Fruit fly (Drosophila melanogaster) whole organism, larva: ENCODE measurements around the gene Prosbeta4.

Source experiments
- noc ChIP-seq: fragments of 200-800 bp; sonication (Bioruptor generic); optimal IDR thresholded peaks from 3 replicates; lab custom pipeline; 2019; ENCODE audit warnings: missing biosample characterization, mild to moderate bottlenecking, missing genetic modification characterization, moderate library complexity

Prosbeta4 gene

DNA sequence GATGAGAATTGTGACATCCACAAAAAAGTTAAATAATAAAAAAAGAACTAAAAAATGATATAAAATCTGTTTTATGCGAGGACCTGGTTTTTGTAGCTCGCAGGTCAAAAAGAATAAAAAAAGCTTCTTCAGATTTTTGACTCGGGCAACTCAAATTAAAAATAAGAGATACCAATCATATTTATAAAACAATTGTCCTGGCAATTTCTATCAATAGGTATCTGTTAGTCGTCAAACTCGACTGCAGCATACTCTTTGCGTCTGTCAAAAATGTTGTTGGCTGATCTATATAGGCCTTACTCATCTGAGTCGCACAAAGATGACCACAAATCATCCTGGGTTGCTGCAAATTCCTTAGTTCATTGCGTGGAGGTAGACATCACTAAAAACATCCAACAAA is 9.3 kb downstream of the Prosbeta4 start:
- no peak for TF ChIP-seq noc

dm6 chr2L:16720707-16721700 is 10.9 kb downstream of the Prosbeta4 start:
- peak; percentile 80 for TF ChIP-seq noc

DNA sequence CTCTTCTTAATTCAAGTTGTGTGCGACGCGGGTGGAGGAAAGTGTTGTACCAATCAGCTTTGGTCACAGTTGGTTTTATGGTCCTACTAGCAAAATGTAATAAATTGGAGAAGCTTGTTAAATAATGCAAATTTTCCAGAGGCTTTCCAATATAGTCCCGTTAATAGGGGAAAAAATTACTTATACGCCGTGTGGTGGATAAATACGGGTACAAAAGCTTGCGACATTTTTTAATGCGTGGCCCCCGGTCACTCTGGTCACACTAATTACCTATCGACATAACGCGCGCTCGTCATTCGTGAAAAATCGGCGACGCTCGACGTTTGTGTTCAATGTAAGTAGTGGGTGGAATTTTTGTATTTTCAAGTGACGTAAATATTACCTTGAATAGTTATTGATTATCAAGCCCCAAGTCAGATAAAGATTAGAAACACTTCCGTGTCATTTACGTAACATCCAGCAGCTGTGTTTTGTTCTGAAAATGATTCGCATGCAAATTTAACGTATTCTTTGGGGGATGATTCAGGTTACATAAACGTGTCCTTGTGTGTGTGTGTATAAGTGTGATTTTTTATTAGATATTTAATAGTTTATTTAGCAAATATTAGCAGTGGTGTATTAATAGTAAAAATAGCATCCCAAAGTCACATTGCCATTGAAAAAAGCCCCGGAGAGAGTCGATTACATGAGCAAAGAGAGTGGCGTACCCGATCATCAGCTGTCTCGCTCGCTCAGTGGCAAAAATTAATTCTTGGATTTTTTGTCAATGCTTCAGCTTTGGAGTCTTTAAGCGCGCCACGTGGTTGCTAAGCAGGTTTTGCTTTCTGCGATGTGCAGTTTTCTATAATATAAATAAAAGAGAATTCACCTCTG is 12.1 kb downstream of the Prosbeta4 start, which contains the start of gene Cyt-c-p:
Gene Cyt-c-p (plus strand): TSS at position 290 of the 873 bp plus-strand sequence.
- TF ChIP-seq noc = peak; percentile 49

DNA sequence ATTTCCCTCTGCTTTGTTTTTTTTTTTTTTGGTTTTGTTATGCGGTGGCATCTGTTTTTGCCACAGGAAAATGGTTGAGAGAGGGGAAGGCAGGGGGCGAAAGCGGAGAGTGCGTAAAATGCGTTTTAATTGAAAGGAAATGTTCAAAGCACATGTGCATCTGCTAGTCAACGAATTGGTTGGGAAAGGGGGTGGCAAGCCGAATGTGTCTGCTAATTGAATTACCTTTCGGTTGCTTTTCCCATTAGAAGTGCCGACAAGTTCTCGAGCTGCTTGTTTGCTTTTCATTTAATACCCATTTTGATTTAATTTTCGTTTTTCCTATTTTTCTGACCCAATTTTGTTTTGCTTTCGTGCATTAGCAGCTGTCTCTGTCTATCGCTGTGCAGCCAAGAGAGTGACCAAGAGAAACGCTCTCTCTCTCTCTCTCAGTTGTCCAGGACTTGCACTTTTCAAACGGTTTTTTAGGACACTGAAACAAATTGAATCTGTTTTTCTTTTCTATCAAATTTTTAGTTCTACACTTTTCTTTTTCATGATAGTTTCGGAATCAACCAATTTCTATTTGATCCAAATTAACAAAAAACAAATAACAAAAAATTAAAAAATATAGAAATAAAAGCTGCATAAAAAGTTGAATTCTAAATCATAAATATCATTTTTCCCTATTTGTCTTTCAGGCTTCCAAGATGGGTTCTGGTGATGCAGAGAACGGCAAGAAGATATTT is 13.3 kb downstream of the Prosbeta4 start:
- no peak for TF ChIP-seq noc

- TF ChIP-seq noc = no peak
These were observed 15.2 kb downstream of the Prosbeta4 start for dm6 chr2L:16716771-16717170.

DNA sequence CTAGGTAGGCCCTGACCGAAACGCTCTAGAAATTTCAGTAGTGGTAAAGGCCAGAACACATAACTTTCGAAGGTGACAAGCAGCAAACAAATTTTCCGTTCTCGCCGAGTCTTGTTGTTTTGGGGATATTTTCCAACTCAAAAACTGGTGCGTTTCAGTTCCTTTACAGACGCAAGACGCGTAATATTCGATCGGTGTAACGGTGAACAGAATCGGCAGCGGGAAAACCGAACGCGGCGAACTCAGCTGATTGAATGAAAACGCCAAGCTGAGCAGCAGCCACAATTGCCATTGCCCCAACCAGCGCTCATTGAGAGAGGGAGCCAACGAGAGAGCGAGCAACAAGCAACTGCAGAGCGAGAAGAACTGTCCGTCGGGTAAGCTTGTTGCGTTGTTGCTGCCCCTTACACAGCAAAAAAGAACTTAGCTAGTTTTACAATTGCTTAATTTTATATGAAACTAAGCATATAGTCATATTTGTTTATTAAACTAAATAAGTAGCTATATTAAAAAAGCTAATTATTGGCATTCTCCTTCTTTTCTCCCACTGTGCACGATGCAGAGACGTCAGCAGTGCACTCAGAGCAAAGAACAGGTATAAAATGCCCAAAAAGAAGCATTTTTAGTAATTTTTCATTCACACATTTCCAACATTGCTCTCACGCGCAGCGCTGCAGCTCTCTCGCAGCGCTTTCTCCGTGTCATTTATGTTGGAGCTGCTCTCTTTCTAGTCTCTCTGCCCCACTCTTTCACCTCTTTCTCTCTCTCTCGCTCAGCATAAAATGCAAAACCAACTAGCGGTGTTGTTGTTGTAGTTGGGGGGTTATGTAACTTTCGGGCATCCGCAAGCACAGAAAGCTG is 15.9 kb downstream of the Prosbeta4 start, which contains the start of the genes Cyt-c-d and CG31808:
Gene Cyt-c-d (plus strand): TSS at position 51 of the 861 bp plus-strand sequence.
Gene CG31808 (minus strand): TSS at position 355 of the 861 bp plus-strand sequence.
- TF ChIP-seq noc = peak; percentile 83

dm6 chr2L:16715133-16715833 is 16.6 kb downstream of the Prosbeta4 start:
- no peak for TF ChIP-seq noc

DNA sequence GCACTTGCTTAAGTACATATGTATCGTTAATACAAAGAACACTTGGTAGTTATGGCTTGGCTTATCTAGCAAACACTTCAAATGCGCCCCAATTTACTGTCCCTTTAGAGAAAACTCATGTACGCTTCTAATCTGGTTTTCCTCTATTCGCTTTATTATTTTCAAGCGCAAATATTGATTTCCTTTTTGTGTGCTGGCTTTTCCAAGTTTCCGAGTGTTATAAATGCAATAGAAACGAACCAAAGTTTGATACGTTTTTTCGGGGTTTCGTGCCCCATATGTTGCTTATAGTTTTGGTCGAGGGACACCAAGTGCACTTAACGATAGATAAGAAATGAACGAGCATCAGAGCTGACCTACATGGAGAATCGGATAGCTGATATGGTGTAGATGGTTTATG is 18.0 kb downstream of the Prosbeta4 start:
- no peak for TF ChIP-seq noc

DNA sequence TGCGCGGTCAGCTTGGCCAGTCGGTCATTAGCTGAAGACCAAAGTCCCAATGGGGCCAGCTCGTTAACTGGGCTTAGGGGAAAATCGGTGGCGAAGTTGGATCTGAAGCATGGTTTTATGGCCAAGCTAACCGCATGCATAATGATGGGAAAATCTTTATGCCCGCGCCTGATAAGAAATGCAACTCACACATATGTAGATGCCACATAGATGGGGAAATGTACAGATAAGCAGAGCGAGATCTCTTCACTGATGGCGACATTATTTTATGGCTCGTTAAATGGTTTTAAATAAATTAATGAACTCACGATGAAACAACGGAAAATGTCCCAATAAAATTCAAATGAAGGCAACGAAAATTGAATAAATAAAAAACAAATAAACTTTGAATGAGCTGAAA is 20.0 kb downstream of the Prosbeta4 start:
- TF ChIP-seq noc = no peak

DNA sequence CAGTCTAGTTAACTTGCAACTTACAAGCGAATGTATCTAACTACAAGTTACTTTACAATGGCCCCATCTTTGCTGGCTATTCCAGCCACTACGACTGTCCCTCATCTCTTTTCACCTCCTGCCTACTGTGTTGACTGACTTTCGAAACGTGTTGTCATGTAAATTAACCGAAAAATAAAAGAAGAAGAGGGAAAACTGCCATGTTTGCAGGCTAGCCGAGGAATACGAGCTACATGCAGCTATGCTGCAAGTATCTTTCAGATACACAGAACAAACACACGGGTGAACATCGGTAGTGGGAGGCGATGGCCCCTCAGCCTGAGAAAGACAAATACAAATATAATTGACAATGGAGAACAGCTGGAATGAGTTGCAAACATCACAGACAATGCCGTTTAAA is 21.3 kb downstream of the Prosbeta4 start:
- no peak for TF ChIP-seq noc

DNA sequence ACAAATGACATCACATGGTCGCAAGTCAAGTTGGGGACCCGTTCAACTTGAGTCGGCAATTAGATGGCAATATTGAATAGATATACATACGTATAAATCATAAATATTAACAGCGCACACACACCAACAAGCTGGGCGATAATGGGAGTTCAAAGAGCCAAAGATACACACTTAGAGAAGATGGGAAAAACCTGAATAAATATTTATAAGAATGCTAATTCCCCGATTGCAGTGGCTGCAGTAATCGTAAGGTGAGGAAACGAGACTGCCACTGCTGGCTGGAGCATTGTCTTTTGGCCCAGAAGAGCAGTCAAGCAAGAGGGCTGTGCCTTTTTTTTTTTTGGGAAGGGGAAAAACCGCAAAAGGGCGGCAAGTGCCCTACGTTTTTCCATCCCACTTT is 21.7 kb downstream of the Prosbeta4 start:
- no peak for TF ChIP-seq noc

dm6 chr2L:16709693-16710092 is 22.2 kb downstream of the Prosbeta4 start:
- no peak for TF ChIP-seq noc

DNA sequence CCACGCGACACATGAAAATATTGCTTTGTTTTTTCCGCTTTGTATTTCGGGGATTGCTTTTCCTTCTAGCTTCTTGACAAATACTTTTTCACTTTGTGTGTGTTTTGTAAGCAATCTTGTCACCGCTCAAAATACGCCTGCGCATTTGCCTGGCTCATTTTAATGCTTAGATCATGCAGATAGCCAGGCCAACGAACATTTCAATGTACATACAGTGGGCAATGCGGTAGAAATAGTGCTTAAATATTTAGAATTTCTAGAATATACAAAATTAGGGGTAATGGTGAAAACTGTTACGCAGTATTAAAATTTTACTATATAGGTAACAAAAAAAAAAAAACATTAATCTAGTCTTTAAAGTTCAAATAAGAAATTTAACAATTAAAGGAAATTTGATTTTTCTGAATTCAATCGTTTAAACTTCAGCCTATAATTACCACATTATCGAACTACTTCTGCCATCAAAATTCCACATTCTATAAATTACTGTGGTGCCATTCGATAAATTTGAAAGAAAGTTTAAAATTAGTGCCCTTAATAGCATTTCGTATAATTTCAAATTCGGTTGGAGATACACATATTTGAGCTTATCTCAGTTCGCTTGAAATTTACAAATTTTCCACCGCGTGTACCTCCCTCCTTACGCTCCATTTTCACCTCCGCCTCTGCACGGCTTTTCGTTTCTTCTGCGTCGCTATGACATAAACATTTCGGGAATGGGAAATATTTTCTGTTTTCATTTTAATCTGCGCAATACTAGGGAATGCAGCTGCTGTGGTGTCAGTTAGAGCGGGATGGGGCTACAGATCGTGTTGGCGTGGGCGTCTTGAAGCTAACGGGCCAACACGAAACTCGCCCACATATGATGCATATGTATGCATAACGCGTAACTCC is 24.8 kb downstream of the Prosbeta4 start:
- TF ChIP-seq noc = no peak

DNA sequence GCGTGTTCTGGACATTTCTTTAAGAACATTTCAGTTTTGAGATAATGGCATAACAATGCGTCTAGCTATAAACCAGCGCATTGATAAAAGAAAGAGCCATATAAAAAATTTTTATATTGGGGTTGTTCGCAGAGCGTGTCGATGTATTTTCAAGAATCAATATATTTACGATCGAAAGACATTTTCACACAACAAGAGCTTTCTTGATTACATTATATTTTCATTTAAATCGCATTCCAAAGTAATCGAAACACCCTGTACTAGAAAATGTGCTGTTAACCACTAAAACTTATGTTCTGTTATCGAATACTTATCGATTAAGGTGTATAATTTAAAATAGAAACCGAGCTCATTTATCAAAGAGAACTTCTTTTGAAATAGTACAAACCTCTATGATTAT is 28.2 kb downstream of the Prosbeta4 start:
- TF ChIP-seq noc = no peak
